Worm (Caenorhabditis elegans) whole organism, early embryonic: ENCODE results near the gene F18H3.4.

Source experiments
- B0310.2 ChIP-seq: sonication (generic microtip); optimal IDR thresholded peaks from 2 replicates; lab custom pipeline; 2016; ENCODE audit warnings: mild to moderate bottlenecking, missing genetic modification characterization, missing compliant biosample characterization
- F13C5.2 ChIP-seq: sonication (generic microtip); optimal IDR thresholded peaks from 2 replicates; lab custom pipeline; 2017; ENCODE audit warnings: mild to moderate bottlenecking, missing genetic modification characterization, inconsistent platforms, missing compliant biosample characterization
- aly-1 ChIP-seq: sonication (generic microtip); optimal IDR thresholded peaks from 2 replicates; lab custom pipeline; 2016; ENCODE audit warnings: missing genetic modification characterization, missing compliant biosample characterization
- ama-1 ChIP-seq: fragments of 150-350 bp; optimal IDR thresholded peaks from 2 replicates; lab custom pipeline; 2014
- ceh-13 ChIP-seq: fragments of 200-800 bp; sonication (Bioruptor generic); optimal IDR thresholded peaks from 2 replicates; lab custom pipeline; 2018; ENCODE audit warnings: mild to moderate bottlenecking, missing genetic modification characterization, missing compliant biosample characterization
- ceh-36 ChIP-seq: sonication (generic microtip); optimal IDR thresholded peaks from 2 replicates; lab custom pipeline; 2016; ENCODE audit warnings: missing genetic modification characterization, inconsistent platforms, missing compliant biosample characterization
- ets-7 ChIP-seq: sonication (generic microtip); optimal IDR thresholded peaks from 2 replicates; lab custom pipeline; 2016; ENCODE audit warnings: missing genotype, missing genetic modification characterization, missing compliant biosample characterization
- flt-1 ChIP-seq: fragments of 200-800 bp; sonication (Bioruptor generic); IDR thresholded peaks from 2 replicates; pipeline ENCODE4 v1.3.6; 2022; ENCODE audit warnings: missing genetic modification characterization, missing compliant biosample characterization
- hmbx-1 ChIP-seq: sonication (generic microtip); optimal IDR thresholded peaks from 2 replicates; lab custom pipeline; 2016; ENCODE audit warnings: mild to moderate bottlenecking, missing genetic modification characterization, missing compliant biosample characterization
- hmg-4 ChIP-seq: fragments of 200-800 bp; sonication (Bioruptor generic); optimal IDR thresholded peaks from 2 replicates; lab custom pipeline; 2018; ENCODE audit warnings: mild to moderate bottlenecking, missing genetic modification characterization, missing compliant biosample characterization
- hnd-1 ChIP-seq: sonication (generic microtip); optimal IDR thresholded peaks from 2 replicates; lab custom pipeline; 2016; ENCODE audit warnings: missing genetic modification characterization, missing compliant biosample characterization
- pes-1 ChIP-seq: fragments of 200-800 bp; sonication (Bioruptor generic); IDR thresholded peaks from 2 replicates; pipeline ENCODE4 v1.3.6; 2022; ENCODE audit warnings: missing genetic modification reagents, missing genetic modification characterization, missing compliant biosample characterization
- scrt-1 ChIP-seq: fragments of 200-800 bp; sonication (Bioruptor generic); IDR thresholded peaks from 2 replicates; pipeline ENCODE4 v1.3.6; 2022; ENCODE audit warnings: missing genetic modification characterization, missing compliant biosample characterization
- sea-1 ChIP-seq: fragments of 200-800 bp; sonication (Bioruptor generic); conservative IDR thresholded peaks from 2 replicates; pipeline ENCODE4 v1.3.6; 2022; ENCODE audit warnings: missing genetic modification characterization, missing compliant biosample characterization
- tbx-11 ChIP-seq: fragments of 200-800 bp; sonication (Bioruptor generic); IDR thresholded peaks from 2 replicates; pipeline ENCODE4 v1.3.6; 2022; ENCODE audit warnings: missing genetic modification characterization, missing compliant biosample characterization
- tbx-37 ChIP-seq: fragments of 200-800 bp; sonication (Bioruptor generic); conservative IDR thresholded peaks from 2 replicates; pipeline ENCODE4 v1.3.6; 2022; ENCODE audit warnings: missing genetic modification reagents, missing genetic modification characterization, missing compliant biosample characterization
- tra-4 ChIP-seq: sonication (generic microtip); optimal IDR thresholded peaks from 2 replicates; lab custom pipeline; 2017; ENCODE audit warnings: missing genetic modification characterization, missing compliant biosample characterization

Gene F18H3.4

ce11 chrX:13510997-13511396 is 17.9 kb upstream of the F18H3.4 start, which contains the start of gene col-185:
Gene col-185, minus strand, starts transcription at chrX:13511097.
- TF ChIP-seq pes-1 (GFP tag; lab: Robert Waterston, UW) (no peak), hmbx-1 (tag; lab: Kevin White, UChicago) (no peak), ama-1 (lab: Kevin White, UChicago) (no peak), tra-4 (tag; lab: Kevin White, UChicago) (no peak), ets-7 (no peak), hnd-1 (tag; lab: Kevin White, UChicago) (no peak), F13C5.2 (tag; lab: Kevin White, UChicago) (no peak), scrt-1 (GFP tag; lab: Robert Waterston, UW) (no peak), hmg-4 (GFP tag; lab: Kevin White, UChicago) (no peak), B0310.2 (tag; lab: Kevin White, UChicago) (no peak), flt-1 (no peak), ceh-36 (tag; lab: Kevin White, UChicago) (no peak)

- peak; percentile 87 for TF ChIP-seq F13C5.2 (tag; lab: Kevin White, UChicago)
- TF ChIP-seq tra-4 (tag; lab: Kevin White, UChicago) = peak; percentile 36
- peak; percentile 72 for TF ChIP-seq ets-7
- no peak for TF ChIP-seq ama-1 (lab: Kevin White, UChicago)
- peak; percentile 86 for TF ChIP-seq tbx-37 (GFP tag; lab: Robert Waterston, UW)
- peak; percentile 69 for TF ChIP-seq ceh-13 (GFP tag; lab: Kevin White, UChicago)
- TF ChIP-seq sea-1 (GFP tag; lab: Robert Waterston, UW) = peak; percentile 92
- peak; percentile 87 for TF ChIP-seq scrt-1 (GFP tag; lab: Robert Waterston, UW)
- TF ChIP-seq ceh-36 (tag; lab: Kevin White, UChicago) = peak; percentile 70
- TF ChIP-seq pes-1 (GFP tag; lab: Robert Waterston, UW) = peak; percentile 90
- TF ChIP-seq hnd-1 (tag; lab: Kevin White, UChicago) = peak; percentile 73
- peak; percentile 84 for TF ChIP-seq tbx-11 (GFP tag; lab: Robert Waterston, UW)
- TF ChIP-seq B0310.2 (tag; lab: Kevin White, UChicago) = peak; percentile 73
- TF ChIP-seq aly-1 = peak; percentile 76
- TF ChIP-seq flt-1 = peak; percentile 86
- TF ChIP-seq hmg-4 (GFP tag; lab: Kevin White, UChicago) = peak; percentile 86
- peak; percentile 63 for TF ChIP-seq hmbx-1 (tag; lab: Kevin White, UChicago)
Measured at ce11 chrX:13511796-13512195, 17.1 kb upstream of the F18H3.4 start.

- no peak for TF ChIP-seq hmg-4 (GFP tag; lab: Kevin White, UChicago)
- no peak for TF ChIP-seq ets-7
- TF ChIP-seq B0310.2 (tag; lab: Kevin White, UChicago) = no peak
- no peak for TF ChIP-seq tra-4 (tag; lab: Kevin White, UChicago)
- TF ChIP-seq pes-1 (GFP tag; lab: Robert Waterston, UW) = no peak
- no peak for TF ChIP-seq aly-1
- TF ChIP-seq F13C5.2 (tag; lab: Kevin White, UChicago) = no peak
- no peak for TF ChIP-seq hmbx-1 (tag; lab: Kevin White, UChicago)
- TF ChIP-seq ama-1 (lab: Kevin White, UChicago) = no peak
- no peak for TF ChIP-seq hnd-1 (tag; lab: Kevin White, UChicago)
- TF ChIP-seq ceh-36 (tag; lab: Kevin White, UChicago) = no peak
- TF ChIP-seq tbx-37 (GFP tag; lab: Robert Waterston, UW) = no peak
- no peak for TF ChIP-seq tbx-11 (GFP tag; lab: Robert Waterston, UW)
- TF ChIP-seq sea-1 (GFP tag; lab: Robert Waterston, UW) = no peak
- TF ChIP-seq ceh-13 (GFP tag; lab: Kevin White, UChicago) = no peak
- TF ChIP-seq flt-1 = no peak
- no peak for TF ChIP-seq scrt-1 (GFP tag; lab: Robert Waterston, UW)
Measured at ce11 chrX:13514384-13514783, 14.5 kb upstream of the F18H3.4 start.

- TF ChIP-seq B0310.2 (tag; lab: Kevin White, UChicago) (no peak), ceh-13 (GFP tag; lab: Kevin White, UChicago) (no peak), tbx-11 (GFP tag; lab: Robert Waterston, UW) (no peak), F13C5.2 (tag; lab: Kevin White, UChicago) (peak; percentile 43), pes-1 (GFP tag; lab: Robert Waterston, UW) (0 out of 2 replicates have a peak, but pooled peaks have one; percentile 8), aly-1 (no peak), hmg-4 (GFP tag; lab: Kevin White, UChicago) (peak; percentile 69)
Measured at ce11 chrX:13518861-13519713, 9.8 kb upstream of the F18H3.4 start, which contains the start of the genes cdk-4 and F18H3.1. Gene cdk-4, minus strand, starts transcription at chrX:13518911. Gene F18H3.1, plus strand, starts transcription at chrX:13519663.

- TF ChIP-seq ceh-36 (tag; lab: Kevin White, UChicago) = no peak
- no peak for TF ChIP-seq aly-1
- no peak for TF ChIP-seq sea-1 (GFP tag; lab: Robert Waterston, UW)
- TF ChIP-seq tra-4 (tag; lab: Kevin White, UChicago) = no peak
- no peak for TF ChIP-seq hnd-1 (tag; lab: Kevin White, UChicago)
- TF ChIP-seq hmg-4 (GFP tag; lab: Kevin White, UChicago) = no peak
- no peak for TF ChIP-seq ceh-13 (GFP tag; lab: Kevin White, UChicago)
- no peak for TF ChIP-seq pes-1 (GFP tag; lab: Robert Waterston, UW)
- no peak for TF ChIP-seq tbx-11 (GFP tag; lab: Robert Waterston, UW)
Measured at ce11 chrX:13525094-13525493, 3.8 kb upstream of the F18H3.4 start.
